Worm (Caenorhabditis elegans): Measurements from ENCODE around the gene srt-18.

- no peak for TF ChIP-seq nhr-77 (tag; optimal IDR thresholded peaks at IDR 0.05)
- no peak for TF ChIP-seq ama-1 (optimal IDR thresholded peaks at IDR 0.05)
- TF ChIP-seq snpc-4 (tag; optimal IDR thresholded peaks at IDR 0.05) = no peak
- no peak for TF ChIP-seq skn-1 (tag; optimal IDR thresholded peaks at IDR 0.05)
- TF ChIP-seq aha-1 (tag; optimal IDR thresholded peaks at IDR 0.05) = no peak
- no peak for TF ChIP-seq ztf-11 (tag; optimal IDR thresholded peaks at IDR 0.05)
- no peak for TF ChIP-seq sptf-1 (tag; optimal IDR thresholded peaks at IDR 0.05)
- no peak for TF ChIP-seq mdl-1 (tag; optimal IDR thresholded peaks at IDR 0.05)
- no peak for TF ChIP-seq egl-13 (tag; optimal IDR thresholded peaks at IDR 0.05)
- TF ChIP-seq fkh-10 (GFP tag; optimal IDR thresholded peaks at IDR 0.05) = no peak
- no peak for TF ChIP-seq nhr-90 (tag; optimal IDR thresholded peaks at IDR 0.05; ENCODE audit: poor library complexity)
- TF ChIP-seq egl-27 (tag; optimal IDR thresholded peaks at IDR 0.05) = no peak
- no peak for TF ChIP-seq mab-9 (GFP tag; IDR thresholded peaks at IDR 0.05)
These were observed 43.2 kb upstream of the srt-18 start, which contains the start of gene C25E10.11 for ce11 chrV:9058627-9059026.
